Worm (Caenorhabditis elegans): ENCODE results near the gene fubl-2.

fubl-2 gene

ce11 chrIII:7101814-7102477 lies 14.4 kb upstream of the fubl-2 start:
- no peak for TF ChIP-seq nhr-25 (tag; optimal IDR thresholded peaks at IDR 0.05)

- no peak for TF ChIP-seq snpc-4 (tag; optimal IDR thresholded peaks at IDR 0.05)
- no peak for TF ChIP-seq aly-2 (tag; optimal IDR thresholded peaks at IDR 0.05)
- peak; percentile 43 for TF ChIP-seq nhr-11 (tag; optimal IDR thresholded peaks at IDR 0.05)
- no peak for TF ChIP-seq elt-1 (tag; optimal IDR thresholded peaks at IDR 0.05)
Measured at ce11 chrIII:7100001-7100400, 12.5 kb upstream of the fubl-2 start, which contains the start of gene ZK418.11. ZK418.11 (plus strand) TSS chrIII:7100289.

DNA sequence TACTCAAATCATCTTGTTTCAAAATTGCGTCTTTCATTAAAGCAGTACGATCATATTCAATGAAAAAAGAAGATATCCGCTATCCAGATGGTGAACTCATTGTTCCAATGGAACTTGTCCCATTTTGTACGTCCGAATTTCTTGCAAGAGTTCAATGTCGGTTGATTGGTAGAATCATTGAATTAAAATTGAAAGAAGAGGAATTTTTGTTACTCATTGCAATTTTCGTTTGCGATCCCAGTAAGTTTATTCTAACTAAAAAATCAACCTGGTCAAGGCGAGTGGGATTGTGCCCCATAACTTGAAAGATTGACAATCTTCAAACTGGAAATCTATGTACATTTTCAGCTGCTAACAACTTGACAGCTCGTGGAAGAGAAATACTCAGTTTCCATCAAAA lies 8.9 kb upstream of the fubl-2 start:
- TF ChIP-seq ceh-28 (tag; optimal IDR thresholded peaks at IDR 0.05) (no peak), pqm-1 (tag; optimal IDR thresholded peaks at IDR 0.05) (no peak), elt-2 (tag; optimal IDR thresholded peaks at IDR 0.05) (no peak), nhr-77 (tag; optimal IDR thresholded peaks at IDR 0.05) (no peak), nhr-11 (tag; optimal IDR thresholded peaks at IDR 0.05) (no peak), nfya-1 (tag; optimal IDR thresholded peaks at IDR 0.05; ENCODE audit: insufficient read depth) (no peak), zag-1 (tag; optimal IDR thresholded peaks at IDR 0.05) (no peak), nhr-76 (tag; optimal IDR thresholded peaks at IDR 0.05) (no peak), pha-4 (tag; optimal IDR thresholded peaks at IDR 0.05) (no peak), skn-1 (tag; optimal IDR thresholded peaks at IDR 0.05) (no peak), unc-39 (tag; optimal IDR thresholded peaks at IDR 0.05) (no peak), fkh-10 (GFP tag; optimal IDR thresholded peaks at IDR 0.05) (no peak), fkh-2 (tag; optimal IDR thresholded peaks at IDR 0.05) (no peak)

- TF ChIP-seq nhr-11 (tag; optimal IDR thresholded peaks at IDR 0.05) (peak; percentile 13), lin-39 (tag; optimal IDR thresholded peaks at IDR 0.05) (no peak)
Measured at ce11 chrIII:7095156-7095555, 7.6 kb upstream of the fubl-2 start, which contains the start of gene nhr-9. nhr-9 (plus strand) TSS chrIII:7095462.

- TF ChIP-seq nhr-12 (tag; optimal IDR thresholded peaks at IDR 0.05) (no peak), R02D3.7 (tag; optimal IDR thresholded peaks at IDR 0.05) (no peak), lin-39 (tag; optimal IDR thresholded peaks at IDR 0.05) (no peak), nhr-67 (tag; optimal IDR thresholded peaks at IDR 0.05) (no peak), nhr-11 (tag; optimal IDR thresholded peaks at IDR 0.05) (no peak), tbx-2 (tag; optimal IDR thresholded peaks at IDR 0.05) (no peak), pha-4 (tag; optimal IDR thresholded peaks at IDR 0.05) (no peak), nhr-25 (tag; optimal IDR thresholded peaks at IDR 0.05) (no peak), ZK546.5 (tag; optimal IDR thresholded peaks at IDR 0.05) (no peak), ceh-9 (tag; optimal IDR thresholded peaks at IDR 0.05) (no peak)
Measured at ce11 chrIII:7091042-7091441, 3.5 kb upstream of the fubl-2 start, which contains the start of gene ZK418.2. ZK418.2 (plus strand) TSS chrIII:7091342.

DNA sequence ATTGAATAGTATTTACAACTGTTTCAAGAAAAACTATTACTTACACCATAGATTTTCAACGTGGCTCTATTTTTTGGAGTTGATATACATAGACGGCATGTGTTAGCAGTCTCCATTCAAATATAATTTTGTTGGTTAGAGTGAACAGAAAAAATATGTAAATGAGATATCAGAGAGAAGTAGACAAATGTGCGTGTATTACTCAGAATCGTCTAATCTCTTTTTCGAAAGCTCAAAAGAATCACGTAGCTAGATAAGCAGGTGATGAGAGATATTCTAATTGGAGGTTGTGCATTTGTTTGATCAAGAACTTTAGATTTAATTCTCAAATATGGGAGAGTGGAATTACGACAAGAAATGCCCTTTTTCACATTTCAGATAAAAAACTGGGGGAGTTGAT lies 3.0 kb upstream of the fubl-2 start, which contains the start of gene ZK418.10:
TSS of gene ZK418.10 (minus strand) at position 148 of the 400 bp plus-strand sequence.
- no peak for TF ChIP-seq nfya-1 (tag; optimal IDR thresholded peaks at IDR 0.05; ENCODE audit: insufficient read depth)
- TF ChIP-seq sea-2 (GFP tag; optimal IDR thresholded peaks at IDR 0.05), result no peak
- TF ChIP-seq ceh-28 (tag; optimal IDR thresholded peaks at IDR 0.05), result no peak
- no peak for TF ChIP-seq R02D3.7 (tag; optimal IDR thresholded peaks at IDR 0.05)
- TF ChIP-seq nhr-25 (tag; optimal IDR thresholded peaks at IDR 0.05), result no peak
- TF ChIP-seq nhr-76 (tag; optimal IDR thresholded peaks at IDR 0.05), result no peak
- TF ChIP-seq ZK546.5 (tag; optimal IDR thresholded peaks at IDR 0.05), result no peak
- TF ChIP-seq eor-1 (tag; optimal IDR thresholded peaks at IDR 0.05), result no peak
- no peak for TF ChIP-seq fos-1 (tag; optimal IDR thresholded peaks at IDR 0.05)
- no peak for TF ChIP-seq skn-1 (tag; optimal IDR thresholded peaks at IDR 0.05)

DNA sequence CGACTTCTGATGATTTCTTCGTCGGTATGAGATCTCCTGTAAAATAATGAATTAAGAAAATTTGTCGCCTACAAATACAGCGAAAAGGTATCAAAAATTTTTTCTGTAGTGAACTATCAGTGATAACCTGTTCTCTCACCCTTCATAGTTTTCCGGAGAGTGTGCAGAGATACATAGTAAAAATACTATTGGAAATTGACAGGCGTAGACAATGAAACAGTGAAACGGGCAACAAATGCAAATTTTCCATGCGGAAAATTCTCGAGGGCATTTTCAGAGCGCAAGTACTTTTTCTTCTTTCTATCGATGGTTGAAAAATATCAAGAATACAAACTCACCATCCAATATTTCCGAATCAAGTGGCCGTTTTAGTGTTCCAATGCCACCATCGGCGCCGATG lies 361 bp downstream of the fubl-2 start:
- TF ChIP-seq ZK546.5 (tag; optimal IDR thresholded peaks at IDR 0.05), result no peak
- peak; percentile 28 for TF ChIP-seq elt-2 (tag; optimal IDR thresholded peaks at IDR 0.05)

- TF ChIP-seq nhr-237 (tag; optimal IDR thresholded peaks at IDR 0.05) (no peak), egl-5 (tag; optimal IDR thresholded peaks at IDR 0.05) (no peak), ztf-4 (tag; optimal IDR thresholded peaks at IDR 0.05) (no peak), R02D3.7 (tag; optimal IDR thresholded peaks at IDR 0.05) (no peak), ceh-28 (tag; optimal IDR thresholded peaks at IDR 0.05) (no peak), jun-1 (tag; optimal IDR thresholded peaks at IDR 0.05) (no peak), nhr-67 (tag; optimal IDR thresholded peaks at IDR 0.05) (no peak), lin-39 (tag; optimal IDR thresholded peaks at IDR 0.05) (no peak), aly-2 (tag; optimal IDR thresholded peaks at IDR 0.05) (no peak), ZK546.5 (tag; optimal IDR thresholded peaks at IDR 0.05) (no peak), nhr-28 (tag; optimal IDR thresholded peaks at IDR 0.05) (no peak), elt-3 (tag; optimal IDR thresholded peaks at IDR 0.05) (no peak), ceh-16 (tag; optimal IDR thresholded peaks at IDR 0.05) (no peak), lin-15B (tag; optimal IDR thresholded peaks at IDR 0.05) (no peak), nhr-25 (tag; optimal IDR thresholded peaks at IDR 0.05) (no peak), skn-1 (tag; optimal IDR thresholded peaks at IDR 0.05) (no peak)
Measured at ce11 chrIII:7084908-7085307, 2.6 kb downstream of the fubl-2 start, which contains the start of gene tofu-7. tofu-7 (minus strand) TSS chrIII:7085018.
